Worm (Caenorhabditis elegans): ENCODE data around the gene F15H10.10.
A peak's percentile ranks its signal among the peaks of the same experiment; 100 is the strongest.

F15H10.10 gene

ce11 chrV:10414610-10415009 lies 2.2 kb downstream of the F15H10.10 start, which contains the start of gene F15H10.9:
Gene F15H10.9, minus strand, starts transcription at chrV:10414710.
- TF ChIP-seq madf-9 (GFP tag; conservative IDR thresholded peaks at IDR 0.05) = no peak
- no peak for TF ChIP-seq php-3 (GFP tag; IDR thresholded peaks at IDR 0.05)
- TF ChIP-seq nhr-10 (tag; optimal IDR thresholded peaks at IDR 0.05) = no peak
- no peak for TF ChIP-seq T26A8.4 (GFP tag; IDR thresholded peaks at IDR 0.05)
- no peak for TF ChIP-seq daf-16 (GFP tag; optimal IDR thresholded peaks at IDR 0.05)
- TF ChIP-seq daf-16 (tag; optimal IDR thresholded peaks at IDR 0.05) = no peak

ce11 chrV:10410030-10410713 lies 6.7 kb downstream of the F15H10.10 start, which contains the start of gene F15H10.12:
Gene F15H10.12, minus strand, starts transcription at chrV:10410080.
- TF ChIP-seq daf-8 (GFP tag; IDR thresholded peaks at IDR 0.05) (no peak), aha-1 (tag) (peak; percentile 92)

- TF ChIP-seq Y5F2A.4 (GFP tag; optimal IDR thresholded peaks at IDR 0.05) (no peak), T26A8.4 (GFP tag; IDR thresholded peaks at IDR 0.05) (no peak), set-16 (GFP tag; IDR thresholded peaks at IDR 0.05) (no peak), mxl-2 (GFP tag; conservative IDR thresholded peaks at IDR 0.05) (no peak), F26F4.8 (GFP tag; conservative IDR thresholded peaks at IDR 0.05) (no peak), nhr-41 (GFP tag; IDR thresholded peaks at IDR 0.05) (no peak), F10B5.3 (tag; optimal IDR thresholded peaks at IDR 0.05) (no peak), nhr-77 (tag; optimal IDR thresholded peaks at IDR 0.05) (no peak), sdz-12 (GFP tag; optimal IDR thresholded peaks at IDR 0.05) (no peak), madf-5 (GFP tag; IDR thresholded peaks at IDR 0.05) (no peak), snpc-1.2 (GFP tag; IDR thresholded peaks at IDR 0.05) (no peak), D1046.2 (GFP tag; IDR thresholded peaks at IDR 0.05) (no peak), ama-1 (optimal IDR thresholded peaks at IDR 0.05) (no peak), unc-39 (tag; optimal IDR thresholded peaks at IDR 0.05) (no peak), R02D3.7 (tag; optimal IDR thresholded peaks at IDR 0.05) (no peak), dve-1 (tag; optimal IDR thresholded peaks at IDR 0.05; ENCODE audit: insufficient read depth) (no peak), ZK546.5 (tag; optimal IDR thresholded peaks at IDR 0.05) (no peak), ceh-82 (tag; optimal IDR thresholded peaks at IDR 0.05) (no peak), ztf-7 (tag; optimal IDR thresholded peaks at IDR 0.05) (no peak), arid-1 (GFP tag; conservative IDR thresholded peaks at IDR 0.05) (no peak)
Observed at ce11 chrV:10406313-10406712, 10.5 kb downstream of the F15H10.10 start, which contains the start of gene F15H10.7. Gene F15H10.7, minus strand, starts transcription at chrV:10406413.

- TF ChIP-seq dmd-6 (GFP tag; IDR thresholded peaks at IDR 0.05) = peak; percentile 61
- peak; percentile 58 for TF ChIP-seq nhr-28 (tag; optimal IDR thresholded peaks at IDR 0.05)
- no peak for TF ChIP-seq mdl-1 (tag; optimal IDR thresholded peaks at IDR 0.05)
- TF ChIP-seq R02D3.7 (tag; optimal IDR thresholded peaks at IDR 0.05) = no peak
- TF ChIP-seq aha-1 (tag) = peak; percentile 43
- no peak for TF ChIP-seq daf-16 (GFP tag; optimal IDR thresholded peaks at IDR 0.05)
- TF ChIP-seq daf-16 (tag; optimal IDR thresholded peaks at IDR 0.05) = no peak
- TF ChIP-seq dpl-1 (GFP tag; optimal IDR thresholded peaks at IDR 0.05) = no peak
- TF ChIP-seq pqm-1 (tag; optimal IDR thresholded peaks at IDR 0.05) = peak; percentile 46
- no peak for TF ChIP-seq nhr-77 (tag; optimal IDR thresholded peaks at IDR 0.05)
- no peak for TF ChIP-seq lin-29 (GFP tag; IDR thresholded peaks at IDR 0.05)
- no peak for TF ChIP-seq daf-19 (GFP tag; conservative IDR thresholded peaks at IDR 0.05)
- no peak for TF ChIP-seq ceh-28 (tag; optimal IDR thresholded peaks at IDR 0.05)
- no peak for TF ChIP-seq egl-27 (tag; optimal IDR thresholded peaks at IDR 0.05)
Observed at ce11 chrV:10404701-10405100, 12.1 kb downstream of the F15H10.10 start.
